Worm (Caenorhabditis elegans) whole organism, mixed stage, embryonic: ENCODE results near the gene C08E8.6.

Experiments used
- blmp-1 ChIP-seq: fragments of 150-350 bp; optimal IDR thresholded peaks from 2 replicates; lab custom pipeline; 2014; ENCODE audit warnings: missing biosample characterization, missing genetic modification characterization
- ceh-39 ChIP-seq: fragments of 150-350 bp; optimal IDR thresholded peaks from 2 replicates; lab custom pipeline; 2014; ENCODE audit warnings: missing biosample characterization, missing genetic modification characterization
- elt-1 ChIP-seq: sonication (generic microtip); optimal IDR thresholded peaks from 2 replicates; lab custom pipeline; 2017; ENCODE audit warnings: missing genetic modification characterization, mild to moderate bottlenecking, missing compliant biosample characterization, antibody characterized with exemption, moderate library complexity, borderline replicate concordance; ENCODE audit not compliant: insufficient read depth
- elt-3 ChIP-seq: fragments of 150-350 bp; optimal IDR thresholded peaks from 2 replicates; lab custom pipeline; 2014; ENCODE audit warnings: missing biosample characterization, missing genetic modification characterization
- lin-13 ChIP-seq: fragments of 150-350 bp; optimal IDR thresholded peaks from 2 replicates; lab custom pipeline; 2014; ENCODE audit warnings: missing biosample characterization, missing genetic modification characterization
- lsy-2 ChIP-seq: fragments of 150-350 bp; optimal IDR thresholded peaks from 2 replicates; lab custom pipeline; 2014; ENCODE audit warnings: missing biosample characterization, missing genetic modification characterization
- mab-5 ChIP-seq: fragments of 150-350 bp; optimal IDR thresholded peaks from 2 replicates; lab custom pipeline; 2014; ENCODE audit warnings: missing biosample characterization, missing genetic modification characterization
- mep-1 ChIP-seq: fragments of 150-350 bp; optimal IDR thresholded peaks from 2 replicates; lab custom pipeline; 2017; ENCODE audit warnings: missing biosample characterization, missing genetic modification reagents, missing genetic modification characterization, inconsistent platforms
- nhr-237 ChIP-seq: fragments of 150-350 bp; optimal IDR thresholded peaks from 2 replicates; lab custom pipeline; 2014; ENCODE audit warnings: missing biosample characterization, missing genetic modification characterization
- nhr-28 ChIP-seq: fragments of 150-350 bp; optimal IDR thresholded peaks from 2 replicates; lab custom pipeline; 2014; ENCODE audit warnings: missing biosample characterization, missing genetic modification characterization
- snpc-4 ChIP-seq: fragments of 150-350 bp; optimal IDR thresholded peaks from 2 replicates; lab custom pipeline; 2014; ENCODE audit warnings: missing biosample characterization, missing genetic modification characterization
- unc-39 ChIP-seq: fragments of 150-350 bp; optimal IDR thresholded peaks from 2 replicates; lab custom pipeline; 2014; ENCODE audit warnings: missing biosample characterization, missing genetic modification characterization
- unc-62 ChIP-seq: fragments of 150-350 bp; optimal IDR thresholded peaks from 2 replicates; lab custom pipeline; 2014; ENCODE audit warnings: missing biosample characterization, missing genetic modification reagents, missing genetic modification characterization
- ztf-11 ChIP-seq: fragments of 150-350 bp; optimal IDR thresholded peaks from 2 replicates; lab custom pipeline; 2014; ENCODE audit warnings: missing biosample characterization, missing genetic modification characterization

- TF ChIP-seq snpc-4 (tag; lab: Kevin White, UChicago): no peak
- TF ChIP-seq nhr-237 (tag; lab: Kevin White, UChicago): no peak
- no peak for TF ChIP-seq unc-62 (GFP tag; lab: Kevin White, UChicago)
- no peak for TF ChIP-seq mab-5 (tag; lab: Kevin White, UChicago)
- TF ChIP-seq elt-1 (tag; lab: Kevin White, UChicago): no peak
- TF ChIP-seq lin-13 (tag; lab: Kevin White, UChicago): no peak
- TF ChIP-seq ztf-11 (tag; lab: Kevin White, UChicago): no peak
- TF ChIP-seq elt-3 (tag; lab: Kevin White, UChicago): no peak
- no peak for TF ChIP-seq unc-39
- TF ChIP-seq ceh-39 (tag; lab: Kevin White, UChicago): no peak
- no peak for TF ChIP-seq lsy-2
- TF ChIP-seq nhr-28 (tag; lab: Kevin White, UChicago): no peak
- TF ChIP-seq blmp-1 (tag; lab: Kevin White, UChicago): no peak
- no peak for TF ChIP-seq mep-1 (tag; lab: Kevin White, UChicago)
These were observed 27.4 kb upstream of the C08E8.6 start, which contains the start of gene Y51A2B.9 for ce11 chrV:18395649-18396048.
